Worm (Caenorhabditis elegans) whole organism, L2 larva: ENCODE data around the gene T10B5.3.

Experiments used
- C34F6.9 ChIP-seq: fragments of 150-350 bp; optimal IDR thresholded peaks from 2 replicates; lab custom pipeline; 2014; ENCODE audit warnings: missing biosample characterization, missing genetic modification characterization
- R02D3.7 ChIP-seq: fragments of 150-350 bp; optimal IDR thresholded peaks from 2 replicates; lab custom pipeline; 2014; ENCODE audit warnings: missing biosample characterization, missing genetic modification characterization
- Y55F3AM.14 ChIP-seq: fragments of 200-800 bp; sonication (Bioruptor generic); optimal IDR thresholded peaks from 2 replicates; lab custom pipeline; 2018; ENCODE audit warnings: mild to moderate bottlenecking, missing genetic modification characterization, missing compliant biosample characterization
- alr-1 ChIP-seq: fragments of 150-350 bp; optimal IDR thresholded peaks from 2 replicates; lab custom pipeline; 2014; ENCODE audit warnings: missing biosample characterization, missing genetic modification characterization
- aly-2 ChIP-seq: fragments of 150-350 bp; optimal IDR thresholded peaks from 2 replicates; lab custom pipeline; 2014; ENCODE audit warnings: missing biosample characterization, missing genetic modification characterization
- ama-1 ChIP-seq: fragments of 150-350 bp; optimal IDR thresholded peaks from 2 replicates; lab custom pipeline; 2018; ENCODE audit warnings: inconsistent platforms
- blmp-1 ChIP-seq: sonication (generic microtip); optimal IDR thresholded peaks from 2 replicates; lab custom pipeline; 2017; ENCODE audit warnings: missing genetic modification characterization, mild to moderate bottlenecking, missing compliant biosample characterization, antibody characterized with exemption, moderate library complexity; ENCODE audit not compliant: insufficient read depth
- crh-2 ChIP-seq: sonication (generic microtip); optimal IDR thresholded peaks from 2 replicates; lab custom pipeline; 2017; ENCODE audit warnings: missing biosample characterization, missing genetic modification characterization
- dmd-4 ChIP-seq: sonication (generic microtip); optimal IDR thresholded peaks from 2 replicates; lab custom pipeline; 2017; ENCODE audit warnings: missing biosample characterization, missing genetic modification characterization
- egl-27 ChIP-seq: sonication (generic microtip); optimal IDR thresholded peaks from 3 replicates; lab custom pipeline; 2017; ENCODE audit warnings: missing biosample characterization, missing genetic modification reagents, missing genetic modification characterization
- elt-3 ChIP-seq: sonication (generic microtip); optimal IDR thresholded peaks from 2 replicates; lab custom pipeline; 2017; ENCODE audit warnings: missing biosample characterization, missing genetic modification characterization
- fos-1 ChIP-seq: fragments of 150-350 bp; optimal IDR thresholded peaks from 2 replicates; lab custom pipeline; 2014; ENCODE audit warnings: missing biosample characterization, missing genetic modification characterization
- gmeb-1 ChIP-seq: fragments of 150-350 bp; optimal IDR thresholded peaks from 2 replicates; lab custom pipeline; 2014; ENCODE audit warnings: missing biosample characterization, missing genetic modification characterization
- lin-13 ChIP-seq: fragments of 150-350 bp; optimal IDR thresholded peaks from 2 replicates; lab custom pipeline; 2014; ENCODE audit warnings: missing biosample characterization, missing genetic modification reagents, missing genetic modification characterization
- lin-39 ChIP-seq: fragments of 150-350 bp; optimal IDR thresholded peaks from 2 replicates; lab custom pipeline; 2014; ENCODE audit warnings: missing biosample characterization, missing genetic modification reagents, missing genetic modification characterization
- lsy-2 ChIP-seq, 2 experiments: fragments of 150-350 bp in 1 of 2; sonication (generic microtip) in 1 of 2; optimal IDR thresholded peaks; 2 replicates each; lab custom pipeline; 2014 to 2017; ENCODE audit warnings: missing biosample characterization in 2 of 2, missing genetic modification characterization in 2 of 2
- mab-5 ChIP-seq: fragments of 150-350 bp; optimal IDR thresholded peaks from 2 replicates; lab custom pipeline; 2014; ENCODE audit warnings: missing biosample characterization, missing genetic modification characterization
- mdl-1 ChIP-seq, 2 experiments: fragments of 150-350 bp in 1 of 2; sonication (generic microtip) in 1 of 2; optimal IDR thresholded peaks; 2 replicates each; lab custom pipeline; 2017; ENCODE audit warnings: missing biosample characterization in 2 of 2, missing genetic modification characterization in 2 of 2
- nhr-10 ChIP-seq: sonication (generic microtip); optimal IDR thresholded peaks from 2 replicates; lab custom pipeline; 2017; ENCODE audit warnings: missing biosample characterization, missing genetic modification characterization
- nhr-11 ChIP-seq: fragments of 150-350 bp; optimal IDR thresholded peaks from 2 replicates; lab custom pipeline; 2014; ENCODE audit warnings: missing biosample characterization, missing genetic modification characterization
- nhr-12 ChIP-seq: fragments of 150-350 bp; optimal IDR thresholded peaks from 2 replicates; lab custom pipeline; 2014; ENCODE audit warnings: missing biosample characterization, missing genetic modification characterization
- nhr-129 ChIP-seq: fragments of 150-350 bp; optimal IDR thresholded peaks from 2 replicates; lab custom pipeline; 2014; ENCODE audit warnings: missing biosample characterization, missing genetic modification characterization
- nhr-21 ChIP-seq: fragments of 150-350 bp; optimal IDR thresholded peaks from 2 replicates; lab custom pipeline; 2014; ENCODE audit warnings: missing biosample characterization, missing genetic modification characterization
- nhr-23 ChIP-seq: fragments of 150-350 bp; optimal IDR thresholded peaks from 2 replicates; lab custom pipeline; 2014; ENCODE audit warnings: missing biosample characterization, missing genetic modification reagents, missing genetic modification characterization
- nhr-25 ChIP-seq: fragments of 150-350 bp; sonication (generic microtip); optimal IDR thresholded peaks from 3 replicates; lab custom pipeline; 2014; ENCODE audit warnings: missing biosample characterization, missing genetic modification characterization
- nhr-6 ChIP-seq: fragments of 150-350 bp; optimal IDR thresholded peaks from 2 replicates; lab custom pipeline; 2014; ENCODE audit warnings: missing biosample characterization, missing genetic modification characterization
- peb-1 ChIP-seq: fragments of 150-350 bp; optimal IDR thresholded peaks from 2 replicates; lab custom pipeline; 2014; ENCODE audit warnings: missing biosample characterization, missing genetic modification characterization
- sem-4 ChIP-seq: fragments of 150-350 bp; optimal IDR thresholded peaks from 2 replicates; lab custom pipeline; 2014; ENCODE audit warnings: missing biosample characterization, missing genetic modification reagents, missing genetic modification characterization
- skn-1 ChIP-seq: sonication (generic microtip); optimal IDR thresholded peaks from 2 replicates; lab custom pipeline; 2017; ENCODE audit warnings: missing biosample characterization, missing genetic modification characterization
- sma-3 ChIP-seq: sonication (generic microtip); optimal IDR thresholded peaks from 2 replicates; lab custom pipeline; 2016; ENCODE audit warnings: missing genetic modification reagents, missing genetic modification characterization, missing compliant biosample characterization
- sma-9 ChIP-seq, 2 experiments: fragments of 150-350 bp in 1 of 2; sonication (generic microtip) in 1 of 2; optimal IDR thresholded peaks; 2 replicates each; lab custom pipeline; 2014 to 2016; ENCODE audit warnings: missing genetic modification characterization in 2 of 2, mild to moderate bottlenecking in 1 of 2, missing biosample characterization in 1 of 2, missing compliant biosample characterization in 1 of 2, missing genetic modification reagents in 1 of 2, moderate library complexity in 1 of 2
- snpc-4 ChIP-seq: fragments of 150-350 bp; optimal IDR thresholded peaks from 2 replicates; lab custom pipeline; 2014; ENCODE audit warnings: missing biosample characterization, missing genetic modification characterization
- unc-55 ChIP-seq: fragments of 150-350 bp; sonication (generic microtip); optimal IDR thresholded peaks from 3 replicates; lab custom pipeline; 2014; ENCODE audit warnings: missing biosample characterization, missing genetic modification reagents, missing genetic modification characterization
- unc-62 ChIP-seq: fragments of 150-350 bp; optimal IDR thresholded peaks from 2 replicates; lab custom pipeline; 2014; ENCODE audit warnings: missing biosample characterization, missing genetic modification reagents, missing genetic modification characterization
- ztf-1 ChIP-seq: fragments of 200-800 bp; sonication (Bioruptor generic); conservative IDR thresholded peaks from 2 replicates; pipeline ENCODE4 v1.3.6; 2022; ENCODE audit warnings: missing genetic modification characterization, missing compliant biosample characterization
- ztf-11 ChIP-seq: sonication (generic microtip); optimal IDR thresholded peaks from 2 replicates; lab custom pipeline; 2017; ENCODE audit warnings: missing biosample characterization, missing genetic modification characterization
- ztf-4 ChIP-seq: fragments of 150-350 bp; optimal IDR thresholded peaks from 2 replicates; lab custom pipeline; 2014; ENCODE audit warnings: missing biosample characterization, missing genetic modification characterization

The T10B5.3 gene

DNA sequence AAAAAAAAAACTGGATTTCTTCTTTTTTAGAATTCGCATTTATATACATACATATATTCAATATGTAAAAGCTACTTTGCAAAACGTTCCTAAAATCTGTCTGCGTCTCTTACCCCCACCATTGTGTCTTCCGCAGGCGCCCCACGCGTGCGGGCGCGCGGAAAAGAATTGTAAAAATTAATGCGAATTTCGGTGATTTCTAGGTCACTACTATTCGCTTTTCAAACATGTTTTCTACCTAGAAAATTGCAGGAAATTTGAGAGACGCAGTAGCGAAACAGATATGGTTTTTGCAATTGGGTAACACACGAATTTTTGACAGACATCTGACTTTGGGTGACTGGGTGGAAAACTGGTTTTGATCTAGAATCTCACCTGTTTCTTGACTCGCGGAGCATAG, 14.5 kb downstream of the T10B5.3 start:
- TF ChIP-seq nhr-12 (tag; lab: Kevin White, UChicago) (no peak), nhr-25 (tag; lab: Kevin White, UChicago) (peak; percentile 23)

DNA sequence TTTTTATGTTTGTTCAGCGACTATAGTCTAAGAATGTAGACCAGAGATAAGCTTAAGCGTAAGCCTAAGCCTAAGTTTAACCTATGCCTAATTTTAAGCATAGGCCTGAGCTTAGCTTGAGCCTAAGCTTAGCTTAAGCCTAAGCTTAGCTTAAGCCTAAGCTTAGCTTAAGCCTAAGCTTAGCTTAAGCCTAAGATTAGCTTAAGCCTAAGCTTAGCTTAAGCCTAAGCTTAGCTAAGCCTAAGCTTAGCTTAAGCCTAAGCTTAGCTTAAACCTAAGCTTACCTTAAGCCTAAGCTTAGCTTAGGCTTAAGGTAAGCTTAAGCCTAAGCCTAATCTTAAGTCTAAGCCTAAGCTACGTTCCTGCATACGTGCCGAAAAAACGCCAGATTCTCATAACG, 21.0 kb downstream of the T10B5.3 start:
- TF ChIP-seq ztf-1 (GFP tag; lab: Robert Waterston, UW) (no peak), mab-5 (no peak)

- no peak for TF ChIP-seq alr-1
- no peak for TF ChIP-seq nhr-10 (tag; lab: Kevin White, UChicago)
- TF ChIP-seq gmeb-1 (tag; lab: Kevin White, UChicago) = no peak
- no peak for TF ChIP-seq unc-55 (GFP tag; lab: Kevin White, UChicago)
- TF ChIP-seq fos-1 (tag; lab: Kevin White, UChicago) = peak; percentile 86
- TF ChIP-seq peb-1 (tag; lab: Kevin White, UChicago) = no peak
These were observed 23.6 kb downstream of the T10B5.3 start, which contains the start of gene T10B5.7 for ce11 chrV:1845977-1846376. TSS of gene T10B5.7 (plus strand) at chrV:1846201.

DNA sequence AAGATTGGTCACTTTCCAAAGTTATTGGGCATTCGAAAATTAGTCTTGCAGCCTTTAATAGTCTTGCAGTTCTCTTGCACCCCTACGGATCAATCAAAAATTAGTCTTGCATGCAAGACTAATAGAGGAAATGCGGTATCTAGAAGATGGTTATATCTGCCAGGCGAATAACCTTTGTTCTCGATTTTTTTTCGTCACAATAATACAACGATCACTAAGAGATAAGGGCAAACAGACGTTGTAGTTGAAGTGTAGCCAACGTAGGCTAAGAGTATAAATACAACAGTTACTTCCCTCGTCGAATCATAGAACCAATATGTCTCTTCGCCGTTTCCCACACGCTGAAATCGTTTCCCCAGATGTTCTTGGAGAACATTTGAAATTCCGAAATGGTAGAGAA, 27.8 kb downstream of the T10B5.3 start, which contains the start of gene T10B5.8:
Gene T10B5.8 (plus strand): TSS at position 301 of the 400 bp plus-strand sequence.
- TF ChIP-seq sem-4 (tag; lab: Kevin White, UChicago) (no peak), aly-2 (no peak), nhr-11 (tag; lab: Kevin White, UChicago) (no peak), elt-3 (no peak), blmp-1 (tag; lab: Kevin White, UChicago) (no peak)
- TF ChIP-seq, all 48 proteins: peak for 0

- TF ChIP-seq blmp-1 (tag; lab: Kevin White, UChicago) (peak; percentile 30), Y55F3AM.14 (GFP tag; lab: Kevin White, UChicago) (no peak), nhr-25 (tag; lab: Kevin White, UChicago) (no peak), nhr-6 (no peak), mab-5 (no peak), R02D3.7 (no peak), egl-27 (no peak), skn-1 (no peak), ztf-11 (no peak), gmeb-1 (tag; lab: Kevin White, UChicago) (no peak), sem-4 (tag; lab: Kevin White, UChicago) (no peak), ztf-1 (GFP tag; lab: Robert Waterston, UW) (no peak), nhr-21 (tag; lab: Kevin White, UChicago) (peak; percentile 3), lsy-2 (tag; optimal IDR thresholded peaks at IDR 0.05; lab: Kevin White, UChicago) (no peak), nhr-23 (tag; lab: Kevin White, UChicago) (no peak), fos-1 (tag; lab: Kevin White, UChicago) (peak; percentile 0), sma-3 (GFP tag; lab: Kevin White, UChicago) (no peak), nhr-11 (tag; lab: Kevin White, UChicago) (no peak), C34F6.9 (no peak)
These were observed 39.6 kb downstream of the T10B5.3 start, which contains the start of gene Y32G9B.1 for ce11 chrV:1829973-1830372. TSS of gene Y32G9B.1 (minus strand) at chrV:1830073.

ce11 chrV:1824528-1824927, 45.1 kb downstream of the T10B5.3 start:
- TF ChIP-seq blmp-1 (tag; lab: Kevin White, UChicago) (no peak), nhr-129 (tag; lab: Kevin White, UChicago) (no peak), skn-1 (no peak), lin-39 (tag; lab: Kevin White, UChicago) (no peak)

DNA sequence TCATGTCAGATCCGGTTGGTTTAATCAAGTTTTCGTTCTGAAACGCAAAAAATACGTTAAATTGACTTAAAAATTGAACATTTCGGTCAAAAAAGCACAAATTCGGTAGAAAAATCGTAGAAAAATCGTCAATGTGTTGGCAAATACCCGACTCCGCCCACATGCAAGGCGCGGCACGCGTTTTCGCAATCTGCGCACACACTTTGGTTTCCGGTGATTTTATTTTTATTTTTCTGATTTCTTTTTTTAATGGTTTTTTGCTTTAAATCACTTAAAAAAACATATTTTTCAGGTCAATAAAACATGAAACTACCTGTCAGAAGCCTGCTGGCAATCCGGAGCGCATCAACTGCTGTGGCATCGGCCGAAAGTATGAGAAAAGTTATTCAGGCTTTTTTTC, 48.3 kb downstream of the T10B5.3 start, which contains the start of the genes gly-7 and mrpl-39:
Gene gly-7 (minus strand): TSS at position 37 of the 400 bp plus-strand sequence.
Gene mrpl-39 (plus strand): TSS at position 293 of the 400 bp plus-strand sequence.
- TF ChIP-seq unc-62 (GFP tag; lab: Kevin White, UChicago) = no peak
- TF ChIP-seq peb-1 (tag; lab: Kevin White, UChicago) = no peak
- no peak for TF ChIP-seq ama-1
- TF ChIP-seq blmp-1 (tag; lab: Kevin White, UChicago) = no peak
- no peak for TF ChIP-seq nhr-25 (tag; lab: Kevin White, UChicago)
- peak; percentile 23 for TF ChIP-seq C34F6.9
- no peak for TF ChIP-seq alr-1
- TF ChIP-seq elt-3 = no peak
- no peak for TF ChIP-seq mab-5
- TF ChIP-seq aly-2 = no peak
- TF ChIP-seq crh-2 = peak; percentile 34
- TF ChIP-seq sem-4 (tag; lab: Kevin White, UChicago) = no peak
- TF ChIP-seq sma-9 (GFP tag; optimal IDR thresholded peaks at IDR 0.05; lab: Kevin White, UChicago) = no peak
- TF ChIP-seq sma-9 (tag; optimal IDR thresholded peaks at IDR 0.05; lab: Kevin White, UChicago) = no peak
- no peak for TF ChIP-seq mdl-1 (tag; optimal IDR thresholded peaks at IDR 0.05; lab: Kevin White, UChicago)
- TF ChIP-seq gmeb-1 (tag; lab: Kevin White, UChicago) = peak; percentile 56
- no peak for TF ChIP-seq ztf-1 (GFP tag; lab: Robert Waterston, UW)
- no peak for TF ChIP-seq dmd-4 (tag; lab: Kevin White, UChicago)
- no peak for TF ChIP-seq snpc-4 (tag; lab: Kevin White, UChicago)
- TF ChIP-seq lin-13 = no peak
- TF ChIP-seq fos-1 (tag; lab: Kevin White, UChicago) = no peak
- TF ChIP-seq nhr-21 (tag; lab: Kevin White, UChicago) = no peak
- TF ChIP-seq ztf-4 = no peak
- TF ChIP-seq unc-55 (GFP tag; lab: Kevin White, UChicago) = peak; percentile 45
- TF ChIP-seq R02D3.7 = no peak
- TF ChIP-seq Y55F3AM.14 (GFP tag; lab: Kevin White, UChicago) = no peak
- TF ChIP-seq nhr-23 (tag; lab: Kevin White, UChicago) = no peak
- peak in 1 of 2 experiments; percentile 35 for TF ChIP-seq lsy-2 (tag; optimal IDR thresholded peaks at IDR 0.05; lab: Kevin White, UChicago)
